Fruit fly (Drosophila melanogaster) whole organism, embryonic: Measurements from ENCODE around the gene Rbp1-like.

ENCODE experiments used
- Aef1 ChIP-seq: fragments of 200-800 bp; sonication (Bioruptor generic); IDR thresholded peaks from 3 replicates; pipeline ENCODE4 v1.3.6; 2022; ENCODE audit warnings: missing biosample characterization, missing genetic modification characterization
- CG10431 ChIP-seq: fragments of 200-800 bp; sonication (Bioruptor generic); optimal IDR thresholded peaks from 3 replicates; lab custom pipeline; 2018; ENCODE audit warnings: missing biosample characterization, mild to moderate bottlenecking, missing genetic modification characterization
- CG10565 ChIP-seq: fragments of 200-800 bp; sonication (Bioruptor generic); optimal IDR thresholded peaks from 3 replicates; lab custom pipeline; 2016; ENCODE audit warnings: missing biosample characterization, mild to moderate bottlenecking, missing genetic modification characterization
- CG11398 ChIP-seq: fragments of 200-800 bp; sonication (Bioruptor generic); optimal IDR thresholded peaks from 2 replicates; lab custom pipeline; 2016; ENCODE audit warnings: missing biosample characterization, missing genetic modification characterization
- CG12942 ChIP-seq: fragments of 200-800 bp; sonication (Bioruptor generic); optimal IDR thresholded peaks from 3 replicates; lab custom pipeline; 2016; ENCODE audit warnings: missing biosample characterization, missing genetic modification characterization
- CG14441 ChIP-seq: fragments of 200-800 bp; sonication (Bioruptor generic); IDR thresholded peaks from 2 replicates; pipeline ENCODE4 v1.3.6; 2022; ENCODE audit warnings: missing biosample characterization, missing genetic modification characterization
- CG17829 ChIP-seq: fragments of 200-800 bp; optimal IDR thresholded peaks from 2 replicates; lab custom pipeline; 2019; ENCODE audit warnings: missing biosample characterization, mild to moderate bottlenecking, missing genetic modification characterization, moderate library complexity
- CG2120 ChIP-seq: fragments of 200-800 bp; sonication (Bioruptor generic); optimal IDR thresholded peaks from 3 replicates; lab custom pipeline; 2016; ENCODE audit warnings: missing biosample characterization, missing genetic modification characterization
- CG2678 ChIP-seq: fragments of 200-800 bp; sonication (Bioruptor generic); optimal IDR thresholded peaks from 3 replicates; lab custom pipeline; 2019; ENCODE audit warnings: missing biosample characterization, mild to moderate bottlenecking, missing genetic modification characterization, moderate library complexity
- CG2889 ChIP-seq: fragments of 200-800 bp; sonication (Bioruptor generic); IDR thresholded peaks from 3 replicates; pipeline ENCODE4 v1.3.6; 2022; ENCODE audit warnings: missing biosample characterization, missing genetic modification characterization
- CG32532 ChIP-seq: fragments of 200-800 bp; sonication (Bioruptor generic); IDR thresholded peaks from 2 replicates; pipeline ENCODE4 v1.3.6; 2022; ENCODE audit warnings: missing biosample characterization, missing genetic modification characterization
- CG3407 ChIP-seq: fragments of 200-800 bp; sonication (Bioruptor generic); optimal IDR thresholded peaks from 2 replicates; lab custom pipeline; 2018; ENCODE audit warnings: missing biosample characterization, mild to moderate bottlenecking, missing genetic modification characterization
- CG34376 ChIP-seq: fragments of 200-800 bp; sonication (Bioruptor generic); optimal IDR thresholded peaks from 2 replicates; lab custom pipeline; 2018; ENCODE audit warnings: missing biosample characterization, mild to moderate bottlenecking, missing genetic modification characterization
- CG4707 ChIP-seq: fragments of 200-800 bp; sonication (Bioruptor generic); optimal IDR thresholded peaks from 2 replicates; lab custom pipeline; 2018; ENCODE audit warnings: missing biosample characterization, mild to moderate bottlenecking, missing genetic modification characterization, moderate library complexity
- CG5245 ChIP-seq: fragments of 200-800 bp; sonication (Bioruptor generic); optimal IDR thresholded peaks from 3 replicates; lab custom pipeline; 2016; ENCODE audit warnings: missing biosample characterization, missing genetic modification characterization
- CG8290 ChIP-seq, 3 experiments: fragments of 200-800 bp; sonication (Bioruptor generic); optimal IDR thresholded peaks; 2 replicates each; lab custom pipeline; 2016 to 2019; ENCODE audit warnings: missing biosample characterization in 3 of 3, missing genetic modification characterization in 3 of 3, mild to moderate bottlenecking in 2 of 3, moderate library complexity in 1 of 3
- CG8388 ChIP-seq: fragments of 200-800 bp; sonication (Bioruptor generic); optimal IDR thresholded peaks from 2 replicates; lab custom pipeline; 2019; ENCODE audit warnings: missing biosample characterization, mild to moderate bottlenecking, missing genetic modification characterization, moderate library complexity
- CG9215 ChIP-seq: fragments of 200-800 bp; sonication (Bioruptor generic); IDR thresholded peaks from 2 replicates; pipeline ENCODE4 v1.3.6; 2022; ENCODE audit warnings: missing biosample characterization, missing genetic modification characterization
- D19B ChIP-seq: fragments of 200-800 bp; sonication (Bioruptor generic); optimal IDR thresholded peaks from 2 replicates; lab custom pipeline; 2017; ENCODE audit warnings: missing biosample characterization, mild to moderate bottlenecking, missing genetic modification characterization
- Fer1 ChIP-seq: fragments of 200-800 bp; sonication (Bioruptor generic); optimal IDR thresholded peaks from 2 replicates; lab custom pipeline; 2017; ENCODE audit warnings: missing biosample characterization, mild to moderate bottlenecking, missing genetic modification characterization
- H15 ChIP-seq: fragments of 200-800 bp; sonication (Bioruptor generic); IDR thresholded peaks from 3 replicates; pipeline ENCODE4 v1.3.6; 2022; ENCODE audit warnings: missing biosample characterization, missing genetic modification characterization
- Hey ChIP-seq: fragments of 200-800 bp; sonication (Bioruptor generic); optimal IDR thresholded peaks from 3 replicates; lab custom pipeline; 2018; ENCODE audit warnings: missing biosample characterization, mild to moderate bottlenecking, missing genetic modification characterization
- Hr3 ChIP-seq: fragments of 200-800 bp; sonication (Bioruptor generic); optimal IDR thresholded peaks from 3 replicates; lab custom pipeline; 2016; ENCODE audit warnings: missing biosample characterization, missing genetic modification characterization
- Jarid2 ChIP-seq: fragments of 200-800 bp; sonication (Bioruptor generic); optimal IDR thresholded peaks from 3 replicates; lab custom pipeline; 2017; ENCODE audit warnings: mild to moderate bottlenecking, missing biosample characterization, missing genetic modification reagents, missing genetic modification characterization
- Lpt ChIP-seq: fragments of >200 bp; optimal IDR thresholded peaks from 2 replicates; lab custom pipeline; 2018; ENCODE audit warnings: missing biosample characterization, missing genetic modification characterization
- MESR4 ChIP-seq: fragments of 200-800 bp; sonication (Bioruptor generic); optimal IDR thresholded peaks from 2 replicates; lab custom pipeline; 2018; ENCODE audit warnings: missing biosample characterization, mild to moderate bottlenecking, missing genetic modification characterization, moderate library complexity
- NfI ChIP-seq: fragments of 200-800 bp; sonication (Bioruptor generic); optimal IDR thresholded peaks from 3 replicates; lab custom pipeline; 2018; ENCODE audit warnings: missing biosample characterization, mild to moderate bottlenecking, missing genetic modification characterization, moderate library complexity
- Sry-δ ChIP-seq: fragments of 200-800 bp; sonication (Bioruptor generic); optimal IDR thresholded peaks from 2 replicates; lab custom pipeline; 2016; ENCODE audit warnings: missing biosample characterization, missing genetic modification characterization
- Stat92E ChIP-seq, 3 experiments: fragments of >200 bp in 2 of 3; fragments of 200-800 bp in 1 of 3; sonication (Bioruptor generic) in 1 of 3; optimal IDR thresholded peaks; 2 replicates each; lab custom pipeline; 2017 to 2019; ENCODE audit warnings: missing biosample characterization in 3 of 3, missing genetic modification characterization in 3 of 3, mild to moderate bottlenecking in 1 of 3, moderate library complexity in 1 of 3
- ato ChIP-seq: fragments of 200-800 bp; sonication (Bioruptor generic); IDR thresholded peaks from 2 replicates; pipeline ENCODE4 v1.3.6; 2022; ENCODE audit warnings: missing biosample characterization, missing genetic modification characterization; ENCODE audit not compliant: partially characterized antibody
- bcd ChIP-seq: fragments of 200-800 bp; sonication (Bioruptor generic); optimal IDR thresholded peaks from 2 replicates; lab custom pipeline; 2017; ENCODE audit warnings: missing biosample characterization, mild to moderate bottlenecking, missing genetic modification characterization
- cwo ChIP-seq: fragments of 200-800 bp; sonication (Bioruptor generic); optimal IDR thresholded peaks from 3 replicates; lab custom pipeline; 2017; ENCODE audit warnings: missing biosample characterization, missing genetic modification characterization, mild to moderate bottlenecking, moderate library complexity, missing genetic modification reagents
- da ChIP-seq: fragments of 200-800 bp; sonication (Bioruptor generic); optimal IDR thresholded peaks from 2 replicates; lab custom pipeline; 2016; ENCODE audit warnings: missing biosample characterization, missing genetic modification characterization
- dati ChIP-seq: fragments of 200-800 bp; sonication (Bioruptor generic); IDR thresholded peaks from 2 replicates; pipeline ENCODE4 v1.3.6; 2022; ENCODE audit warnings: missing biosample characterization, missing genetic modification characterization
- disco-r ChIP-seq: fragments of 200-800 bp; sonication (Bioruptor generic); optimal IDR thresholded peaks from 2 replicates; lab custom pipeline; 2016; ENCODE audit warnings: missing biosample characterization, missing genetic modification characterization
- eyg ChIP-seq: fragments of 200-800 bp; sonication (Bioruptor generic); optimal IDR thresholded peaks from 3 replicates; lab custom pipeline; 2016; ENCODE audit warnings: missing biosample characterization, missing genetic modification characterization
- fd3F ChIP-seq: fragments of 200-800 bp; sonication (Bioruptor generic); optimal IDR thresholded peaks from 2 replicates; lab custom pipeline; 2018; ENCODE audit warnings: missing biosample characterization, mild to moderate bottlenecking, missing genetic modification characterization, moderate library complexity
- fd96Cb ChIP-seq: fragments of 200-800 bp; sonication (Bioruptor generic); optimal IDR thresholded peaks from 2 replicates; lab custom pipeline; 2018; ENCODE audit warnings: missing biosample characterization, mild to moderate bottlenecking, missing genetic modification characterization, moderate library complexity
- fru ChIP-seq: fragments of >200 bp; optimal IDR thresholded peaks from 2 replicates; lab custom pipeline; 2017
- gce ChIP-seq: fragments of 200-800 bp; sonication (Bioruptor generic); IDR thresholded peaks from 3 replicates; pipeline ENCODE4 v1.3.6; 2022; ENCODE audit warnings: missing biosample characterization, missing genetic modification characterization
- her ChIP-seq: fragments of 200-800 bp; sonication (Bioruptor generic); optimal IDR thresholded peaks from 2 replicates; lab custom pipeline; 2016; ENCODE audit warnings: missing biosample characterization, missing genetic modification characterization
- hth ChIP-seq: fragments of >200 bp; optimal IDR thresholded peaks from 2 replicates; lab custom pipeline; 2017; ENCODE audit warnings: inconsistent platforms
- insv ChIP-seq, 2 experiments: fragments of 200-800 bp; sonication (Bioruptor generic); optimal IDR thresholded peaks; 3 replicates each; lab custom pipeline; 2016 to 2018; ENCODE audit warnings: missing biosample characterization in 2 of 2, missing genetic modification characterization in 2 of 2
- klu ChIP-seq: fragments of 200-800 bp; sonication (Bioruptor generic); IDR thresholded peaks from 2 replicates; pipeline ENCODE4 v1.3.6; 2022; ENCODE audit warnings: missing biosample characterization, missing genetic modification characterization
- luna ChIP-seq: fragments of 200-800 bp; sonication (Bioruptor generic); optimal IDR thresholded peaks from 2 replicates; lab custom pipeline; 2016; ENCODE audit warnings: missing biosample characterization, missing genetic modification characterization
- seq ChIP-seq: fragments of 200-800 bp; sonication (Bioruptor generic); IDR thresholded peaks from 2 replicates; pipeline ENCODE4 v1.3.6; 2022; ENCODE audit warnings: missing biosample characterization, missing genetic modification characterization
- sr ChIP-seq: fragments of 200-800 bp; sonication (Bioruptor generic); IDR thresholded peaks from 3 replicates; pipeline ENCODE4 v1.3.6; 2022; ENCODE audit warnings: missing biosample characterization, missing genetic modification characterization
- stc ChIP-seq: fragments of 200-800 bp; sonication (Bioruptor generic); IDR thresholded peaks from 2 replicates; pipeline ENCODE4 v1.3.6; 2022; ENCODE audit warnings: missing biosample characterization, missing genetic modification characterization
- sug ChIP-seq: fragments of 200-800 bp; optimal IDR thresholded peaks from 2 replicates; lab custom pipeline; 2019; ENCODE audit warnings: missing biosample characterization, mild to moderate bottlenecking, missing genetic modification characterization, moderate library complexity
- tll ChIP-seq, 2 experiments: fragments of 200-800 bp in 1 of 2; fragments of >200 bp in 1 of 2; sonication (Bioruptor generic) in 1 of 2; optimal IDR thresholded peaks; 2 replicates each; lab custom pipeline; 2017 to 2019; ENCODE audit warnings: missing biosample characterization in 2 of 2, missing genetic modification characterization in 2 of 2, mild to moderate bottlenecking in 1 of 2, moderate library complexity in 1 of 2

The Rbp1-like gene

dm6 chrX:13384583-13385342 is at the start of gene Rbp1-like, which contains the start of gene Tim9a (continued):
- TF ChIP-seq luna (no peak), NfI (peak; percentile 41), CG10431 (GFP tag; lab: Kevin White, UChicago) (peak; percentile 36), CG4707 (GFP tag; lab: Kevin White, UChicago) (no peak), CG8290 (GFP tag; optimal IDR thresholded peaks at IDR 0.05; lab: Kevin White, UChicago) (peak; percentile 82), CG8290 (tag; optimal IDR thresholded peaks at IDR 0.05; lab: Kevin White, UChicago) (peak in 1 of 2 experiments; percentile 43), CG2678 (tag; lab: Kevin White, UChicago) (peak; percentile 55), dati (no peak), CG34376 (GFP tag; lab: Kevin White, UChicago) (peak; percentile 53), stc (GFP tag; lab: Robert Waterston, UW) (no peak), gce (GFP tag; lab: Robert Waterston, UW) (no peak), D19B (GFP tag; lab: Kevin White, UChicago) (no peak), sr (no peak), Hr3 (GFP tag; lab: Kevin White, UChicago) (peak; percentile 41), sug (tag; lab: Kevin White, UChicago) (peak; percentile 70), CG11398 (no peak), CG5245 (GFP tag; lab: Kevin White, UChicago) (no peak), da (GFP tag; lab: Kevin White, UChicago) (no peak), tll (GFP tag; optimal IDR thresholded peaks at IDR 0.05; lab: Kevin White, UChicago) (no peak), CG3407 (GFP tag; lab: Kevin White, UChicago) (no peak), CG8388 (GFP tag; lab: Kevin White, UChicago) (no peak), seq (GFP tag; lab: Robert Waterston, UW) (no peak), bcd (GFP tag; lab: Kevin White, UChicago) (peak; percentile 35), CG12942 (GFP tag; lab: Kevin White, UChicago) (no peak), Sry-δ (peak; percentile 52), MESR4 (peak; percentile 92), insv (GFP tag; optimal IDR thresholded peaks at IDR 0.05; lab: Kevin White, UChicago) (no peak), fd3F (GFP tag; lab: Kevin White, UChicago) (no peak), fru (lab: Kevin White, UChicago) (no peak), Lpt (GFP tag; lab: Kevin White, UChicago) (no peak), cwo (no peak), Aef1 (GFP tag; lab: Robert Waterston, UW) (no peak), Stat92E (GFP tag; optimal IDR thresholded peaks at IDR 0.05; lab: Kevin White, UChicago) (no peak), fd96Cb (tag; lab: Kevin White, UChicago) (no peak), H15 (no peak), her (GFP tag; lab: Kevin White, UChicago) (no peak), ato (GFP tag; lab: Robert Waterston, UW) (peak; percentile 10; the same call in 1 of the 2 replicates), CG2889 (no peak), CG14441 (no peak), CG9215 (GFP tag; lab: Robert Waterston, UW) (0 out of 2 replicates have a peak, but pooled peaks have one; percentile 13), disco-r (GFP tag; lab: Kevin White, UChicago) (no peak), CG2120 (GFP tag; lab: Kevin White, UChicago) (peak; percentile 46), CG17829 (tag; lab: Kevin White, UChicago) (peak; percentile 51), hth (lab: Kevin White, UChicago) (no peak), CG32532 (GFP tag; lab: Robert Waterston, UW) (peak; percentile 22; the same call in 1 of the 2 replicates), CG10565 (GFP tag; lab: Kevin White, UChicago) (no peak), klu (0 out of 2 replicates have a peak, but pooled peaks have one; percentile 15), eyg (GFP tag; lab: Kevin White, UChicago) (no peak), Hey (tag; lab: Kevin White, UChicago) (no peak), Fer1 (GFP tag; lab: Kevin White, UChicago) (peak; percentile 43), Jarid2 (GFP tag; lab: Kevin White, UChicago) (no peak)
